Worm (Caenorhabditis elegans) whole organism, late embryonic: Measurements from ENCODE around the gene gst-7.

Experiments used
- F13H6.1 ChIP-seq: sonication (generic microtip); optimal IDR thresholded peaks from 2 replicates; lab custom pipeline; 2016; ENCODE audit warnings: missing genetic modification characterization, missing compliant biosample characterization
- eyg-1 ChIP-seq: sonication (generic microtip); optimal IDR thresholded peaks from 2 replicates; lab custom pipeline; 2016; ENCODE audit warnings: missing genotype, missing genetic modification characterization, missing compliant biosample characterization
- hlh-30 ChIP-seq: sonication (generic microtip); optimal IDR thresholded peaks from 2 replicates; lab custom pipeline; 2017; ENCODE audit warnings: antibody characterized with exemption, missing genetic modification characterization, missing compliant biosample characterization; ENCODE audit not compliant: insufficient read depth
- nhr-11 ChIP-seq: fragments of 150-350 bp; optimal IDR thresholded peaks from 2 replicates; lab custom pipeline; 2014; ENCODE audit warnings: missing biosample characterization, missing genetic modification characterization
- pqm-1 ChIP-seq: sonication (generic microtip); optimal IDR thresholded peaks from 2 replicates; lab custom pipeline; 2016; ENCODE audit warnings: missing genetic modification characterization, missing compliant biosample characterization
- sox-2 ChIP-seq: fragments of 200-800 bp; sonication (Bioruptor generic); IDR thresholded peaks from 2 replicates; pipeline ENCODE4 v1.3.6; 2022; ENCODE audit warnings: missing genetic modification reagents, missing genetic modification characterization, missing compliant biosample characterization
- unc-3 ChIP-seq, 2 experiments: fragments of 200-800 bp in 1 of 2; sonication (Bioruptor generic) in 1 of 2; sonication (generic microtip) in 1 of 2; conservative IDR thresholded peaks in 1 of 2; optimal IDR thresholded peaks in 1 of 2; 2 replicates each; pipeline versions ENCODE4 v1.3.6 to Lab custom; 2016 to 2022; ENCODE audit warnings: missing compliant biosample characterization in 2 of 2, missing genetic modification characterization in 2 of 2, missing genetic modification reagents in 1 of 2

DNA sequence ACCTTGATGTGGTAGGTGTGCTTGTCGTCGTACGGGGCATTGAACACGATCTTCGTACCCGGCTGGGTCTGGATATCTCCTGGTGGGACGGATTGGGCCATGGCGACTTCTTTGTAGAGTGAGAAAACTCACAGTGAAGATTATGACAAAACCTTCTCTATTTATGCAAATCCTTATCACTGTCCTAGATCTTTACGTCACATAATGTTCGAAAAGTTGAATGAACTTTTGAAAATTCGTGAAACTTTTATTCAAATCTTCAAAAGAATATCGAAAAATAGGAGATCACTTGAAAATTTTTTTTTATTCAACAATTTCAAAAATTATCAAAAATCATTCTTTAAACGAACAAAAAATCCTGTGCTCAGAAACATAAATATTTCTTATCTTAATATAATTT, 10.7 kb downstream of the gst-7 start, which contains the start of gene msp-33:
- TF ChIP-seq eyg-1 (tag; lab: Kevin White, UChicago), result no peak
- TF ChIP-seq unc-3 (GFP tag; conservative IDR thresholded peaks at IDR 0.05; lab: Robert Waterston, UW), result no peak
- TF ChIP-seq unc-3 (tag; optimal IDR thresholded peaks at IDR 0.05; lab: Kevin White, UChicago), result no peak
- TF ChIP-seq hlh-30 (tag; lab: Kevin White, UChicago), result no peak
- no peak for TF ChIP-seq sox-2 (GFP tag; lab: Robert Waterston, UW)
- TF ChIP-seq F13H6.1 (tag; lab: Kevin White, UChicago), result no peak
- TF ChIP-seq nhr-11, result no peak
- no peak for TF ChIP-seq pqm-1
